Worm (Caenorhabditis elegans): ENCODE measurements around the gene moc-2.

ce11 chrV:6458302-6458998, 45.5 kb downstream of the moc-2 start:
- no peak for TF ChIP-seq nhr-28 (tag; optimal IDR thresholded peaks at IDR 0.05)
- no peak for TF ChIP-seq Y48G9A.11 (GFP tag; IDR thresholded peaks at IDR 0.05)

All from whole organism, L4 larva.